Worm (Caenorhabditis elegans): ENCODE data around the gene F54F7.10.

Gene F54F7.10

ce11 chrX:11865083-11865482 is 1.7 kb downstream of the F54F7.10 start, which contains the start of gene F54F7.6:
Gene F54F7.6 (plus strand): TSS chrX:11865383.
- no peak for TF ChIP-seq ctbp-1 (GFP tag; IDR thresholded peaks at IDR 0.05)
- peak in 1 of 2 experiments; percentile 69 for TF ChIP-seq unc-62 (GFP tag; optimal IDR thresholded peaks at IDR 0.05 in 1 of 2)
- no peak for TF ChIP-seq unc-62 (tag; optimal IDR thresholded peaks at IDR 0.05)

- TF ChIP-seq Y105C5A.15 (GFP tag; IDR thresholded peaks at IDR 0.05) (no peak), unc-62 (GFP tag; optimal IDR thresholded peaks at IDR 0.05 in 1 of 2) (peak in 1 of 2 experiments; percentile 43), unc-62 (tag; optimal IDR thresholded peaks at IDR 0.05) (no peak)
Observed at ce11 chrX:11869260-11869659, 5.9 kb downstream of the F54F7.10 start, which contains the start of gene dot-1.2. Gene dot-1.2 (minus strand): TSS chrX:11869360.

- no peak for TF ChIP-seq zip-11 (GFP tag; IDR thresholded peaks at IDR 0.05)
- TF ChIP-seq ceh-44 (GFP tag; IDR thresholded peaks at IDR 0.05): 0 out of 2 replicates have a peak, but pooled peaks have one; percentile 27
- TF ChIP-seq tra-1 (GFP tag; IDR thresholded peaks at IDR 0.05): peak; percentile 47; the same call in 1 of the 2 replicates
- TF ChIP-seq aha-1 (tag): peak; percentile 13
Observed at ce11 chrX:11870393-11870792, 7.0 kb downstream of the F54F7.10 start.

- no peak for TF ChIP-seq lin-15B (tag; optimal IDR thresholded peaks at IDR 0.05)
- no peak for TF ChIP-seq fos-1 (tag; optimal IDR thresholded peaks at IDR 0.05)
- TF ChIP-seq lir-3 (tag; optimal IDR thresholded peaks at IDR 0.05): no peak
- TF ChIP-seq nhr-102 (tag; optimal IDR thresholded peaks at IDR 0.05): no peak
- peak; percentile 27 for TF ChIP-seq nhr-111 (GFP tag; optimal IDR thresholded peaks at IDR 0.05)
- TF ChIP-seq cey-2 (tag; optimal IDR thresholded peaks at IDR 0.05; ENCODE audit: borderline replicate concordance, insufficient read depth): no peak
- no peak for TF ChIP-seq nhr-10 (tag; optimal IDR thresholded peaks at IDR 0.05)
- TF ChIP-seq lin-39 (tag; optimal IDR thresholded peaks at IDR 0.05): no peak
- TF ChIP-seq lsy-2 (tag; optimal IDR thresholded peaks at IDR 0.05): no peak
- TF ChIP-seq zip-2 (tag; optimal IDR thresholded peaks at IDR 0.05): no peak
- no peak for TF ChIP-seq hif-1 (tag; optimal IDR thresholded peaks at IDR 0.05)
- peak; percentile 71; the same call in 1 of the 2 replicates for TF ChIP-seq mdt-29 (GFP tag; IDR thresholded peaks at IDR 0.05)
- TF ChIP-seq zfp-2 (tag; optimal IDR thresholded peaks at IDR 0.05): no peak
- TF ChIP-seq pqm-1 (tag; optimal IDR thresholded peaks at IDR 0.05): no peak
- TF ChIP-seq nhr-41 (GFP tag; IDR thresholded peaks at IDR 0.05): peak; percentile 32; the same call in 1 of the 2 replicates
- no peak for TF ChIP-seq ztf-7 (tag; optimal IDR thresholded peaks at IDR 0.05)
- TF ChIP-seq ceh-62 (tag; optimal IDR thresholded peaks at IDR 0.05): no peak
- TF ChIP-seq daf-16 (GFP tag; optimal IDR thresholded peaks at IDR 0.05): peak in 1 of 2 experiments; percentile 83
- peak; percentile 75 for TF ChIP-seq daf-16 (tag; optimal IDR thresholded peaks at IDR 0.05)
- no peak for TF ChIP-seq ceh-28 (tag; optimal IDR thresholded peaks at IDR 0.05)
- no peak for TF ChIP-seq set-16 (GFP tag; IDR thresholded peaks at IDR 0.05)
- TF ChIP-seq daf-12 (tag; optimal IDR thresholded peaks at IDR 0.05): no peak
- 0 out of 2 replicates have a peak, but pooled peaks have one; percentile 26 for TF ChIP-seq ceh-44 (GFP tag; IDR thresholded peaks at IDR 0.05)
- no peak for TF ChIP-seq Y5F2A.4 (GFP tag; optimal IDR thresholded peaks at IDR 0.05)
- no peak for TF ChIP-seq nhr-25 (tag; optimal IDR thresholded peaks at IDR 0.05; ENCODE audit: borderline replicate concordance, insufficient read depth)
- TF ChIP-seq rbr-2 (tag; optimal IDR thresholded peaks at IDR 0.05): no peak
- no peak for TF ChIP-seq mes-2 (tag; optimal IDR thresholded peaks at IDR 0.05; ENCODE audit: poor library complexity, severe bottlenecking)
- no peak for TF ChIP-seq F10B5.3 (tag; optimal IDR thresholded peaks at IDR 0.05)
- no peak for TF ChIP-seq ZK337.2 (GFP tag; IDR thresholded peaks at IDR 0.05)
- TF ChIP-seq ama-1 (optimal IDR thresholded peaks at IDR 0.05): no peak
- no peak; the same call in 1 of the 2 replicates for TF ChIP-seq zip-11 (GFP tag; IDR thresholded peaks at IDR 0.05)
- TF ChIP-seq vab-7 (GFP tag; IDR thresholded peaks at IDR 0.05): peak; percentile 71
- 0 out of 2 replicates have a peak, but pooled peaks have one; percentile 61 for TF ChIP-seq dmd-8 (GFP tag; IDR thresholded peaks at IDR 0.05)
- no peak for TF ChIP-seq F44E2.7 (GFP tag; IDR thresholded peaks at IDR 0.05)
- TF ChIP-seq dmd-9 (GFP tag; IDR thresholded peaks at IDR 0.05): 0 out of 2 replicates have a peak, but pooled peaks have one; percentile 44
- peak in 1 of 2 experiments; percentile 80; a peak in 1 of 4 replicates for TF ChIP-seq madf-5 (GFP tag; IDR thresholded peaks at IDR 0.05)
- no peak for TF ChIP-seq unc-130 (GFP tag; optimal IDR thresholded peaks at IDR 0.05)
- no peak for TF ChIP-seq jun-1 (tag; optimal IDR thresholded peaks at IDR 0.05)
- peak; percentile 84 for TF ChIP-seq nhr-42 (GFP tag; IDR thresholded peaks at IDR 0.05)
Observed at ce11 chrX:11872210-11872609, 8.8 kb downstream of the F54F7.10 start.
